Fruit fly (Drosophila melanogaster) whole organism, adult: ENCODE measurements around the gene HP1c.
A peak's percentile ranks its signal among the peaks of the same experiment; 100 is the strongest.

Experiments
- CG5204 ChIP-seq: fragments of 200-800 bp; sonication (Bioruptor generic); optimal IDR thresholded peaks from 2 replicates; lab custom pipeline; 2016; ENCODE audit warnings: missing biosample characterization, missing genetic modification characterization
- cnc ChIP-seq, 2 experiments: fragments of >200 bp; optimal IDR thresholded peaks; 2 replicates each; lab custom pipeline; 2017
- ovo ChIP-seq: fragments of 200-800 bp; sonication (Bioruptor generic); optimal IDR thresholded peaks from 2 replicates; lab custom pipeline; 2016; ENCODE audit warnings: missing biosample characterization, missing genetic modification characterization

- TF ChIP-seq ovo (peak; percentile 53), cnc (optimal IDR thresholded peaks at IDR 0.05; lab: Kevin White, UChicago) (no peak), CG5204 (GFP tag; lab: Kevin White, UChicago) (peak; percentile 29)
Measured at dm6 chr3R:22781412-22781811, 36.0 kb downstream of the HP1c start.
